Worm (Caenorhabditis elegans) whole organism, L1 larva: Measurements from ENCODE around the gene srbc-62.

Source experiments
- aly-2 ChIP-seq: fragments of 150-350 bp; optimal IDR thresholded peaks from 2 replicates; lab custom pipeline; 2014; ENCODE audit warnings: missing biosample characterization, missing genetic modification characterization
- dsc-1 ChIP-seq: sonication (generic microtip); optimal IDR thresholded peaks from 2 replicates; lab custom pipeline; 2016; ENCODE audit warnings: mild to moderate bottlenecking, missing genetic modification characterization, missing compliant biosample characterization
- efl-3 ChIP-seq: fragments of 200-800 bp; sonication (Bioruptor generic); optimal IDR thresholded peaks from 2 replicates; lab custom pipeline; 2018; ENCODE audit warnings: mild to moderate bottlenecking, missing genetic modification characterization, missing compliant biosample characterization
- elt-2 ChIP-seq: sonication (generic microtip); optimal IDR thresholded peaks from 2 replicates; lab custom pipeline; 2016; ENCODE audit warnings: missing genetic modification characterization, mild to moderate bottlenecking, inconsistent platforms, missing compliant biosample characterization, missing genetic modification reagents
- fos-1 ChIP-seq: fragments of 150-350 bp; optimal IDR thresholded peaks from 2 replicates; lab custom pipeline; 2014; ENCODE audit warnings: missing biosample characterization, missing genetic modification characterization
- lin-15B ChIP-seq: fragments of 150-350 bp; sonication (generic microtip); optimal IDR thresholded peaks from 3 replicates; lab custom pipeline; 2014; ENCODE audit warnings: missing biosample characterization, missing genetic modification characterization
- lsy-2 ChIP-seq, 2 experiments: fragments of 150-350 bp; optimal IDR thresholded peaks; 2 replicates each; lab custom pipeline; 2014; ENCODE audit warnings: missing biosample characterization in 2 of 2, missing genetic modification characterization in 2 of 2
- pax-3 ChIP-seq: fragments of 200-800 bp; sonication (Bioruptor generic); optimal IDR thresholded peaks from 2 replicates; lab custom pipeline; 2018; ENCODE audit warnings: mild to moderate bottlenecking, missing genetic modification characterization, moderate library complexity, missing compliant biosample characterization
- pqm-1 ChIP-seq: sonication (generic microtip); optimal IDR thresholded peaks from 3 replicates; lab custom pipeline; 2017; ENCODE audit warnings: missing biosample characterization, missing genetic modification characterization
- snpc-4 ChIP-seq: fragments of 150-350 bp; optimal IDR thresholded peaks from 2 replicates; lab custom pipeline; 2014; ENCODE audit warnings: missing biosample characterization, missing genetic modification characterization
- tbx-2 ChIP-seq: sonication (generic microtip); optimal IDR thresholded peaks from 2 replicates; lab custom pipeline; 2016; ENCODE audit warnings: missing genetic modification characterization, missing compliant biosample characterization
- unc-62 ChIP-seq: fragments of 150-350 bp; optimal IDR thresholded peaks from 2 replicates; lab custom pipeline; 2014; ENCODE audit warnings: missing biosample characterization, missing genetic modification reagents, missing genetic modification characterization
- xbp-1 ChIP-seq: sonication (generic microtip); optimal IDR thresholded peaks from 2 replicates; lab custom pipeline; 2016; ENCODE audit warnings: missing genetic modification characterization, missing compliant biosample characterization

DNA sequence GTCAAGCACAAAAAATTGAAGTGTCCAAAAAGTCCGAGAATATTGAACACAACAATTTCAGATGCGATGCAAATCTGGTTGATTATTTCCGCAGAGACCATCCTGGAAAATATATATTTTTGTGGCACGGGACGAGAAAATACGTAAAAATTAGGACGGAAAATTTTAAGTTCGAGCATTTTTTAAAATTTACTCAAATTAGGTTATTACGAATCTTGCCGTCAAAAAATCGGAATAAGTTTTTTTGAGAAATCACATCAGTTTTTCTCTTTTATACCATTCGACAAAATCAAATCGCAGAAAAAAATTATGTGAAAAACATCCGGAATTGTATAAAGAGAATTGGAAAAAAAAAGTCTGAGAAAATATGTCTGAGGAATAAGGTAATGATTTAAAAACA, 39.8 kb upstream of the srbc-62 start, which contains the start of gene srsx-1:
- no peak for TF ChIP-seq dsc-1 (tag; lab: Kevin White, UChicago)
- TF ChIP-seq fos-1 (tag; lab: Kevin White, UChicago): no peak
- no peak for TF ChIP-seq snpc-4 (tag; lab: Kevin White, UChicago)
- no peak for TF ChIP-seq aly-2
- TF ChIP-seq elt-2 (tag; lab: Kevin White, UChicago): no peak
- TF ChIP-seq tbx-2 (tag; lab: Kevin White, UChicago): no peak
- no peak for TF ChIP-seq xbp-1
- TF ChIP-seq lin-15B (tag; lab: Kevin White, UChicago): no peak
- TF ChIP-seq pax-3: no peak
- no peak for TF ChIP-seq lsy-2 (tag; optimal IDR thresholded peaks at IDR 0.05; lab: Kevin White, UChicago)
- TF ChIP-seq efl-3 (GFP tag; lab: Kevin White, UChicago): no peak
- TF ChIP-seq unc-62: no peak
- no peak for TF ChIP-seq pqm-1
